Fruit fly (Drosophila melanogaster): Measurements from ENCODE around the gene Pmm2.

DNA sequence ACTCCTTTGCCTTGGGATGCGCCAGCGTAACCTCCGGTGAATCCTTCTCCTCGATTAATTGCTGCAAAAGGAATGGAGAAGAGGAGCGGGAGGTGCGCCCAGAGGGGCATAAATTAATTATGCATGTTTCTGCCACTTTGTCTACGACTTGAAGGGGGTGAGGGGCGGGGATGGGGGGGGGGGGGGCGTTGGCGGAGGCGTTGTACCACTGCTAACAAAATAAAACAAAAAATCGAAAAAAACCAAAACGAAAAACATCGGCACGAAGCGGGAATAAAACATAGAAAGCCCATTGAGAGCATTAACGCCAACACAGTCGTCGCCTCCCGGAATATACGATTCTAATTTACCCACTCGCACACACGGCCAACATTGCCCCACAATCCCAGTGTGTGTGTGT lies 30.6 kb downstream of the Pmm2 start:
- TF ChIP-seq psq (optimal IDR thresholded peaks at IDR 0.05) (no peak), Myc (optimal IDR thresholded peaks at IDR 0.05) (no peak)
